Fruit fly (Drosophila melanogaster): Measurements from ENCODE around the gene CG15022.

Gene CG15022

dm6 chr3L:4446273-4446672 is 13.8 kb downstream of the CG15022 start, which contains the start of gene CG12607:
CG12607 (plus strand) TSS chr3L:4446573.
- TF ChIP-seq cnc (optimal IDR thresholded peaks at IDR 0.05) (no peak), Clk (GFP tag; optimal IDR thresholded peaks at IDR 0.05) (no peak), CG7101 (tag; optimal IDR thresholded peaks at IDR 0.05) (no peak), Crg-1 (GFP tag; optimal IDR thresholded peaks at IDR 0.05) (no peak), bab1 (GFP tag; optimal IDR thresholded peaks at IDR 0.05) (no peak), CG7045 (GFP tag; optimal IDR thresholded peaks at IDR 0.05) (no peak), CG14711 (tag; optimal IDR thresholded peaks at IDR 0.05) (no peak)

dm6 chr3L:4445824-4446223 is 14.3 kb downstream of the CG15022 start:
- TF ChIP-seq CG7101 (tag; optimal IDR thresholded peaks at IDR 0.05): no peak
- TF ChIP-seq pad (GFP tag; optimal IDR thresholded peaks at IDR 0.05): no peak
- peak; percentile 27 for TF ChIP-seq kay (GFP tag; ENCODE audit: borderline replicate concordance)
- no peak for TF ChIP-seq Crg-1 (GFP tag; optimal IDR thresholded peaks at IDR 0.05)
- no peak for TF ChIP-seq cnc (optimal IDR thresholded peaks at IDR 0.05)

DNA sequence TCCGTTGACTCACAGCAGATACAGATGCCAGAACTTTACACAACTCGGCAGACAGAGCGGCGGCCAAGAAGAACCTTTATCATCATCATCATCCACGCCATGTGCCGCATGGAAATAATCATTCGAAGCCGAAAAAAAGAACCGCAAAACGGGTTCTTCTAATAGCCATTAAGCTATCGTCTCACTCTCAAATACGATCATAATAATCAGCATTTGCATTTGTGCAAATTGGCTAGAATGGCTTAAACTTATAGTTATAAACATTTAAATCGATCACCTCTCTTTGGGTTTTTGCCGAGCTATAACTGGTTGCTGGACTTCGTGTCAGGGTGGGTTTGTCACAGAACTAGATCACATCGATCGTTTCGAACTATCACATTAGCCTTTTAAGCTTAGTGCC is 17.9 kb downstream of the CG15022 start:
- TF ChIP-seq kay (GFP tag; ENCODE audit: borderline replicate concordance) (no peak), bab1 (GFP tag; optimal IDR thresholded peaks at IDR 0.05) (no peak), Hr96 (GFP tag; optimal IDR thresholded peaks at IDR 0.05) (no peak), tj (GFP tag; optimal IDR thresholded peaks at IDR 0.05) (no peak), CG11617 (GFP tag; optimal IDR thresholded peaks at IDR 0.05) (no peak), CG7101 (tag; optimal IDR thresholded peaks at IDR 0.05) (no peak), CG33017 (tag; optimal IDR thresholded peaks at IDR 0.05) (no peak), ovo (GFP tag; optimal IDR thresholded peaks at IDR 0.05) (no peak), cnc (optimal IDR thresholded peaks at IDR 0.05) (no peak), CG5204 (GFP tag; optimal IDR thresholded peaks at IDR 0.05) (no peak), CG1620 (GFP tag; optimal IDR thresholded peaks at IDR 0.05) (no peak)

DNA sequence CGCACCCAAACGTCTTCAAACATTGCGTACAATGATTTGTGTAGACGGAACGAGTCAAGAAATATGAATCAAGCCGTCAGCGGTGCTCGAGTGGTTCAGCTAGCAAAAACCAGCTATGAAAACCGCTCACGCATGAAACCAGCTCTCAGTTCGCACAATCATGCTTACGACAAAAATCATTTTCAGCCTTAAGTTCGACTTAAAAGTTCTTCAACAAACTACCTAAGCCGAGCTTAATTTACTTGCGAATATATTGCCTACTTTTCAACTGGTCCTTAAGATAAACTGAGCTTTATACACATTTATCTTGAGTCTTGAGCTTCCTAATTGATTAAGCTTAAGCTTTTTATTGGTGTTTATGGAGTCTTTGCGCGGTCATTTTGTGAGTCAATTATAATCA is 20.0 kb downstream of the CG15022 start:
- TF ChIP-seq CG5204 (GFP tag; optimal IDR thresholded peaks at IDR 0.05) (no peak), cnc (optimal IDR thresholded peaks at IDR 0.05) (no peak), pad (GFP tag; optimal IDR thresholded peaks at IDR 0.05) (no peak)

dm6 chr3L:4436421-4436820 is 23.7 kb downstream of the CG15022 start, which contains the start of gene CG15021:
CG15021 (plus strand) TSS chr3L:4436721.
- TF ChIP-seq toe (GFP tag; optimal IDR thresholded peaks at IDR 0.05): no peak
- no peak for TF ChIP-seq CG1620 (GFP tag; optimal IDR thresholded peaks at IDR 0.05)
- no peak for TF ChIP-seq Crg-1 (GFP tag; optimal IDR thresholded peaks at IDR 0.05)
- TF ChIP-seq ovo (GFP tag; optimal IDR thresholded peaks at IDR 0.05): no peak

DNA sequence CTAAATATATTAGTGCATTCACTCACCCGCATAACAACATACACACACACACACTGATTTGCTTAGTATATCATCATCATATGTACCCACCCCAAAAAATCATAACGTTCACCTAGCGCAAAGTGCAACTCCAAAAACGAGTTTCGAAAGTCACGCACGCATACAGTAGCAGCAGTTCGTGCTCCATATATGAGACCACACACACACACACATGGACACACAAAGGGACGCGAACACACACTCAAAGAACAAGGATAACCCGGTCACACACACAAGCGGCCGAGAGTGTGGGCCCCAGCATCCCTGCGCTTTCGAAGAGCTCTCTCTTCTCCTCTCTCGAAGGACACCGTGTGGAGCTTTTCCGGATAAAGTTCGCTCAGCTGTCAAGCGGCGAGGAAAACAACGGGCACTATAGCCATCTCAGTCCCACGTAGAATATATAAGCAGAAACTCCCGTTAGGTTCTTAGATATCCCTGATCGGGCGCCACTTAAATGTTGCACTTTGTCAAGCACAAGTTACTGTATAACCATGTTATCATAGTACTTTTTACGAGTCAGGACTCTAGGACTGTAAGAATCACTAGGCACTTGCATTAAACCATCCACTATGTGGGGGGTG is 28.9 kb downstream of the CG15022 start:
- TF ChIP-seq CG1620 (GFP tag; optimal IDR thresholded peaks at IDR 0.05): no peak
- TF ChIP-seq tj (GFP tag; optimal IDR thresholded peaks at IDR 0.05): no peak
- TF ChIP-seq Clk (GFP tag; optimal IDR thresholded peaks at IDR 0.05): no peak
- TF ChIP-seq bab1 (GFP tag; optimal IDR thresholded peaks at IDR 0.05): no peak
- TF ChIP-seq CG7101 (tag; optimal IDR thresholded peaks at IDR 0.05): no peak

DNA sequence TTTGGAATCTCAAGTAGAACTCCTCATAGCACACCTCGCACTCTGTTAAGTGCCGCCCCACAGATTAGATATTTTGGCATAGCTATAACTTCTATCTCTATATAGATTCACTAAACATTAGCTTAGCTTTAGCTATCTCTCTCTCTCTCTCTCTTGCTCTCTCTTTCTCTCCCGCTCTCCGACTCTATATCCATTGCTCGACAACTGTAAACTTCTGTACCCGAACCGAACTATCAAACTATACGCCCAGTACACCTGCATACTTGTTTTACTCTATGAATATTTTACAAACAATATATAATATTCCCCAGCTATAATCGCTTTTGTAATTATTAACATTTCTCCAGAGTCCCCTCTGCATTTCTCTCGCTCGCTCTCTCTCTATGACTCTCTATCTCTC is 29.8 kb downstream of the CG15022 start:
- TF ChIP-seq CG33017 (tag; optimal IDR thresholded peaks at IDR 0.05): no peak
- TF ChIP-seq CG14711 (tag; optimal IDR thresholded peaks at IDR 0.05): no peak
- no peak for TF ChIP-seq CG5204 (GFP tag; optimal IDR thresholded peaks at IDR 0.05)
- no peak for TF ChIP-seq CG11617 (GFP tag; optimal IDR thresholded peaks at IDR 0.05)
- no peak for TF ChIP-seq CG7045 (GFP tag; optimal IDR thresholded peaks at IDR 0.05)
- no peak for TF ChIP-seq ovo (GFP tag; optimal IDR thresholded peaks at IDR 0.05)
- TF ChIP-seq Clk (GFP tag; optimal IDR thresholded peaks at IDR 0.05): no peak
- TF ChIP-seq CG1620 (GFP tag; optimal IDR thresholded peaks at IDR 0.05): no peak
- no peak for TF ChIP-seq Mnt (GFP tag; optimal IDR thresholded peaks at IDR 0.05)
- no peak for TF ChIP-seq kay (GFP tag; ENCODE audit: borderline replicate concordance)
- no peak for TF ChIP-seq CG12768 (GFP tag; optimal IDR thresholded peaks at IDR 0.05)
- no peak for TF ChIP-seq cnc (optimal IDR thresholded peaks at IDR 0.05)
- TF ChIP-seq Crg-1 (GFP tag; optimal IDR thresholded peaks at IDR 0.05): no peak
- TF ChIP-seq cic (GFP tag; optimal IDR thresholded peaks at IDR 0.05): no peak
- no peak for TF ChIP-seq tj (GFP tag; optimal IDR thresholded peaks at IDR 0.05)
- TF ChIP-seq Hr96 (GFP tag; optimal IDR thresholded peaks at IDR 0.05): no peak
- no peak for TF ChIP-seq toe (GFP tag; optimal IDR thresholded peaks at IDR 0.05)
- TF ChIP-seq CG7101 (tag; optimal IDR thresholded peaks at IDR 0.05): no peak
- TF ChIP-seq pad (GFP tag; optimal IDR thresholded peaks at IDR 0.05): no peak

DNA sequence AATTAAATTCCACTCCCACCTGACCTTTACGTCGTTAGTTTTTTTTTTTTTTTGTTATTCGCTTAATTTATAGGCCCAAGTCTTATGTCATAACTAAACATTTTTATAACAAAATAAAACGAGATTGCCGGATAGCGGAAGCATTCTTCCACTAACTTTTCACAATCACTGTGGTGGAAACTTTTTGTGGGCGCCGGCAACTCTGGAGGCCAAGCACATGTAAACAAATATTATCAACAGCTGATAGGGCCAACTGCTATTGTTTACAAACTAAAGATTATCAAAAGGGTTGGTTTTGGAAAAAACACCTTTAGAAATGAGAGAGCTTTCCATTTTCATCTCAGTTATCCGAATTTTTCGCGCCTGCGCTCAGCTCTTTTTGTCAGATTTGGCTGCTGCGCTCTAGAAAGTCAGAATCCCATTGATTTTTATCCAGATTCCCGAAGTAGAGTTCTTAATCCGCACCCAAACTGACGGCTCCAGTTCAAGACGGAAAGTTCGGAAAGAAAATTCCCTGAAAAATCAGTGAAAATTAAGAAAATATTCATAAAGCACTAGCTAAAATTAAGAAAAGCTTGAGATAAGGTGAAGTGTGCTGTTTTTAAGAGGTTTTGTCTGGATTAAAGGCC is 31.1 kb downstream of the CG15022 start, which contains the start of gene nAChRbeta1:
Gene nAChRbeta1 (plus strand): TSS at position 432 of the 629 bp plus-strand sequence.
- no peak for TF ChIP-seq tj (GFP tag; optimal IDR thresholded peaks at IDR 0.05)
- TF ChIP-seq CG14711 (tag; optimal IDR thresholded peaks at IDR 0.05): peak; percentile 80

All from whole organism, adult.